Worm (Caenorhabditis elegans) whole organism, L4 larva: ENCODE data around the gene T16G12.4.

Source experiments
- F44E2.7 ChIP-seq: fragments of 200-800 bp; sonication (Bioruptor generic); IDR thresholded peaks from 2 replicates; pipeline ENCODE4 v2.1.2; 2022; ENCODE audit warnings: missing genetic modification characterization, missing compliant biosample characterization
- Y75B8A.6 ChIP-seq: fragments of 200-800 bp; sonication (Bioruptor generic); IDR thresholded peaks from 2 replicates; pipeline ENCODE4 v1.3.6; 2022; ENCODE audit warnings: missing genetic modification reagents, missing genetic modification characterization, missing compliant biosample characterization
- aha-1 ChIP-seq: fragments of 150-350 bp; peaks from one replicate; lab custom pipeline; 2014; ENCODE audit warnings: missing biosample characterization, missing genetic modification characterization
- attf-4 ChIP-seq: sonication (generic microtip); optimal IDR thresholded peaks from 3 replicates; lab custom pipeline; 2017; ENCODE audit warnings: missing biosample characterization, missing genetic modification characterization
- ceh-20 ChIP-seq: fragments of 200-800 bp; sonication (Bioruptor generic); IDR thresholded peaks from 2 replicates; pipeline ENCODE4 v1.3.6; 2022; ENCODE audit warnings: missing genetic modification reagents, missing genetic modification characterization, missing compliant biosample characterization
- ceh-44 ChIP-seq: fragments of 200-800 bp; sonication (Bioruptor generic); IDR thresholded peaks from 2 replicates; pipeline ENCODE4 v1.3.6; 2022; ENCODE audit warnings: missing genetic modification reagents, missing genetic modification characterization, missing compliant biosample characterization
- ctbp-1 ChIP-seq: fragments of 200-800 bp; sonication (Bioruptor generic); IDR thresholded peaks from 2 replicates; pipeline ENCODE4 v1.3.6; 2022; ENCODE audit warnings: missing genetic modification reagents, missing genetic modification characterization, missing compliant biosample characterization
- daf-8 ChIP-seq: fragments of 200-800 bp; sonication (Bioruptor generic); IDR thresholded peaks from 2 replicates; pipeline ENCODE4 v1.3.6; 2022; ENCODE audit warnings: missing genetic modification characterization, missing compliant biosample characterization
- dmd-6 ChIP-seq: fragments of 200-800 bp; sonication (Bioruptor generic); IDR thresholded peaks from 2 replicates; pipeline ENCODE4 v1.3.6; 2022; ENCODE audit warnings: missing genetic modification reagents, missing genetic modification characterization, missing compliant biosample characterization
- dmd-8 ChIP-seq: fragments of 200-800 bp; sonication (Bioruptor generic); IDR thresholded peaks from 2 replicates; pipeline ENCODE4 v1.3.6; 2022; ENCODE audit warnings: missing genetic modification characterization, missing compliant biosample characterization
- dpl-1 ChIP-seq: fragments of 150-350 bp; optimal IDR thresholded peaks from 2 replicates; lab custom pipeline; 2014; ENCODE audit warnings: missing biosample characterization, missing genetic modification reagents, missing genetic modification characterization
- dve-1 ChIP-seq: sonication (generic microtip); optimal IDR thresholded peaks from 2 replicates; lab custom pipeline; 2017; ENCODE audit warnings: antibody characterized with exemption, mild to moderate bottlenecking, missing genetic modification characterization, missing compliant biosample characterization; ENCODE audit not compliant: insufficient read depth
- egl-27 ChIP-seq: sonication (generic microtip); optimal IDR thresholded peaks from 3 replicates; lab custom pipeline; 2017; ENCODE audit warnings: missing biosample characterization, missing genetic modification reagents, missing genetic modification characterization
- fos-1 ChIP-seq: fragments of 150-350 bp; optimal IDR thresholded peaks from 2 replicates; lab custom pipeline; 2014; ENCODE audit warnings: missing biosample characterization, missing genetic modification characterization
- gei-8 ChIP-seq: fragments of 200-800 bp; sonication (Bioruptor generic); optimal IDR thresholded peaks from 2 replicates; lab custom pipeline; 2018; ENCODE audit warnings: mild to moderate bottlenecking, missing genetic modification characterization, missing compliant biosample characterization
- hif-1 ChIP-seq, 2 experiments: sonication (generic microtip); optimal IDR thresholded peaks; 2 replicates each; lab custom pipeline; 2016 to 2017; ENCODE audit warnings: missing compliant biosample characterization in 2 of 2, missing genetic modification characterization in 2 of 2, missing genetic modification reagents in 2 of 2, missing genotype in 2 of 2, mild to moderate bottlenecking in 1 of 2
- hlh-11 ChIP-seq: fragments of 200-800 bp; sonication (Bioruptor generic); optimal IDR thresholded peaks from 2 replicates; lab custom pipeline; 2018; ENCODE audit warnings: mild to moderate bottlenecking, missing genetic modification characterization, missing compliant biosample characterization
- hlh-30 ChIP-seq: sonication (generic microtip); optimal IDR thresholded peaks from 2 replicates; lab custom pipeline; 2017; ENCODE audit warnings: antibody characterized with exemption, mild to moderate bottlenecking, missing genetic modification characterization, missing compliant biosample characterization; ENCODE audit not compliant: insufficient read depth
- lim-7 ChIP-seq: fragments of 200-800 bp; sonication (Bioruptor generic); IDR thresholded peaks from 2 replicates; pipeline ENCODE4 v1.3.6; 2022; ENCODE audit warnings: missing genetic modification characterization, missing compliant biosample characterization
- lin-13 ChIP-seq: fragments of 150-350 bp; optimal IDR thresholded peaks from 2 replicates; lab custom pipeline; 2014; ENCODE audit warnings: missing biosample characterization, missing genetic modification reagents, missing genetic modification characterization
- madf-5 ChIP-seq, 2 experiments: fragments of 200-800 bp; sonication (Bioruptor generic); IDR thresholded peaks; 2 replicates each; pipeline ENCODE4 v1.3.6; 2022; ENCODE audit warnings: missing compliant biosample characterization in 2 of 2, missing genetic modification characterization in 2 of 2
- mdl-1 ChIP-seq, 2 experiments: fragments of 150-350 bp in 1 of 2; sonication (generic microtip) in 1 of 2; optimal IDR thresholded peaks; 2 replicates each; lab custom pipeline; 2014 to 2017; ENCODE audit warnings: missing biosample characterization in 2 of 2, missing genetic modification characterization in 2 of 2
- mdt-29 ChIP-seq: fragments of 200-800 bp; sonication (Bioruptor generic); IDR thresholded peaks from 2 replicates; pipeline ENCODE4 v1.3.6; 2022; ENCODE audit warnings: missing genetic modification reagents, missing genetic modification characterization, missing compliant biosample characterization
- mxl-2 ChIP-seq: fragments of 200-800 bp; sonication (Bioruptor generic); conservative IDR thresholded peaks from 2 replicates; pipeline ENCODE4 v1.3.6; 2022; ENCODE audit warnings: missing genetic modification reagents, missing genetic modification characterization, missing compliant biosample characterization
- nhr-11 ChIP-seq: fragments of 150-350 bp; optimal IDR thresholded peaks from 2 replicates; lab custom pipeline; 2014; ENCODE audit warnings: missing biosample characterization, missing genetic modification characterization
- nhr-111 ChIP-seq: fragments of 200-800 bp; sonication (Bioruptor generic); optimal IDR thresholded peaks from 2 replicates; lab custom pipeline; 2018; ENCODE audit warnings: mild to moderate bottlenecking, missing genetic modification characterization, missing compliant biosample characterization
- nhr-28 ChIP-seq: fragments of 150-350 bp; optimal IDR thresholded peaks from 2 replicates; lab custom pipeline; 2014; ENCODE audit warnings: missing biosample characterization, missing genetic modification characterization
- nhr-48 ChIP-seq: sonication (generic microtip); optimal IDR thresholded peaks from 2 replicates; lab custom pipeline; 2016; ENCODE audit warnings: mild to moderate bottlenecking, missing genetic modification characterization, missing compliant biosample characterization
- nhr-6 ChIP-seq: fragments of 150-350 bp; optimal IDR thresholded peaks from 2 replicates; lab custom pipeline; 2014; ENCODE audit warnings: missing biosample characterization, missing genetic modification characterization
- nhr-76 ChIP-seq: fragments of 150-350 bp; optimal IDR thresholded peaks from 2 replicates; lab custom pipeline; 2014; ENCODE audit warnings: missing biosample characterization, missing genetic modification characterization
- pha-4 ChIP-seq, 2 experiments: fragments of 150-350 bp in 1 of 2; fragments of 200-800 bp in 1 of 2; sonication (Bioruptor generic) in 1 of 2; IDR thresholded peaks in 1 of 2; optimal IDR thresholded peaks in 1 of 2; 2 replicates each; pipeline versions ENCODE4 v1.3.6 to Lab custom; 2014 to 2022; ENCODE audit warnings: missing genetic modification characterization in 2 of 2, missing genetic modification reagents in 2 of 2, missing biosample characterization in 1 of 2, missing compliant biosample characterization in 1 of 2
- rbr-2 ChIP-seq: sonication (generic microtip); optimal IDR thresholded peaks from 2 replicates; lab custom pipeline; 2016; ENCODE audit warnings: missing genotype, missing genetic modification characterization, missing compliant biosample characterization
- saeg-2 ChIP-seq: fragments of 200-800 bp; sonication (Bioruptor generic); IDR thresholded peaks from 2 replicates; pipeline ENCODE4 v1.3.6; 2022; ENCODE audit warnings: missing genetic modification reagents, missing genetic modification characterization, missing compliant biosample characterization
- set-16 ChIP-seq: fragments of 200-800 bp; sonication (Bioruptor generic); IDR thresholded peaks from 2 replicates; pipeline ENCODE4 v1.3.6; 2022; ENCODE audit warnings: missing genetic modification reagents, missing genetic modification characterization, missing compliant biosample characterization
- snpc-4 ChIP-seq: fragments of 150-350 bp; optimal IDR thresholded peaks from 2 replicates; lab custom pipeline; 2014; ENCODE audit warnings: missing biosample characterization, missing genetic modification characterization
- tra-1 ChIP-seq: fragments of 200-800 bp; sonication (Bioruptor generic); IDR thresholded peaks from 2 replicates; pipeline ENCODE4 v1.3.6; 2022; ENCODE audit warnings: missing genetic modification reagents, missing genetic modification characterization, missing compliant biosample characterization
- unc-62 ChIP-seq, 3 experiments: fragments of 150-350 bp in 1 of 3; sonication (generic microtip); optimal IDR thresholded peaks in 2 of 3; peaks in 1 of 3; 1 replicate in 1 of 3; 2 replicates in 2 of 3; lab custom pipeline; 2014 to 2017; ENCODE audit warnings: missing biosample characterization in 3 of 3, missing genetic modification characterization in 3 of 3, missing genetic modification reagents in 3 of 3, missing genotype in 1 of 3
- zag-1 ChIP-seq: fragments of 150-350 bp; optimal IDR thresholded peaks from 2 replicates; lab custom pipeline; 2014; ENCODE audit warnings: missing biosample characterization, missing genetic modification characterization
- zip-2 ChIP-seq: fragments of 150-350 bp; optimal IDR thresholded peaks from 2 replicates; lab custom pipeline; 2014; ENCODE audit warnings: missing biosample characterization, missing genetic modification characterization

T16G12.4 gene

DNA sequence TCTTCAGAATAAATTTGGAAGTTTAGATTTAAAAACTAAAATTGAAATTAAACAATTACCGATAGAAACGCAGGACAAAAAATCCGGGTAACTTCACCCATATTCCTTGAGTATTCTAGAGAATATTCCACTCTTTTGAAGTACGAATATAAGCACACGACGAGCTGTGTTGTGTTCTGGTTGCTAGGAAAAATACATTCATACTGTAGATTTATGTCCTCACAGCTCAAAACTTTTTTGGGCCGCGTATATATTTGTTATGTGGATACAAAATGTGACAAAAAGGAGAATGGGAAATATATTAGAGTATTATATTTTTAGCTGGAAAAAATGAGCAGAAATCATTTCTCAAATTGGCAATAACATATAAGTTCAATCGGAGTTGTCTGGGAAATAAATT lies 24.4 kb upstream of the T16G12.4 start, which contains the start of gene M04D8.5:
TSS of gene M04D8.5 (minus strand) at position 101 of the 400 bp plus-strand sequence.
- TF ChIP-seq dve-1 (tag; lab: Kevin White, UChicago) (no peak), fos-1 (tag; lab: Kevin White, UChicago) (no peak), lin-13 (GFP tag; lab: Kevin White, UChicago) (no peak), ceh-44 (GFP tag; lab: Robert Waterston, UW) (no peak), saeg-2 (no peak), daf-8 (no peak), dmd-6 (GFP tag; lab: Robert Waterston, UW) (no peak), zag-1 (tag; lab: Kevin White, UChicago) (no peak)

DNA sequence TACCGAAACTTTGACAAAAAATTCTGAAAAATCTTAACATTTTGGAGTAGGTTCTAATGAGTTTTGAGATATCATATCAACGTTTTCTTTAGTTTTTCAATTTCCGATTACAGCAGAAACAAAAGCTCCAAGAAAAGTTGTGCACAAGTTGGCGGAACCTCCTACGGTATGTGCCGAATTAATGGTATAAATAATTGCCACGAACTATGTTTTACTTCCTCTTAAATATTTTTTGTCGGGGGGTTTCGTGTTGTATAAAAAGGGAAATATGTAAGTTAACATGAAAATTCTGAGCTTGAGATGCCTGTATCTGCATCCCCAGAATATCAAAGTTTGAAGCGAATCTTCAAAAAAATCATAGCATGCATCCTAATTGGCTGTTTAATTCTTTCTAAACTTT lies 23.7 kb upstream of the T16G12.4 start, which contains the start of gene M04D8.8:
TSS of gene M04D8.8 (plus strand) at position 301 of the 400 bp plus-strand sequence.
- TF ChIP-seq nhr-6 (tag; lab: Kevin White, UChicago) (no peak), gei-8 (GFP tag; lab: Kevin White, UChicago) (no peak), unc-62 (GFP tag; optimal IDR thresholded peaks at IDR 0.05 in 1 of 2; lab: Kevin White, UChicago) (peak in 1 of 2 experiments; percentile 7), unc-62 (tag; optimal IDR thresholded peaks at IDR 0.05; lab: Kevin White, UChicago) (no peak), dmd-6 (GFP tag; lab: Robert Waterston, UW) (no peak)

DNA sequence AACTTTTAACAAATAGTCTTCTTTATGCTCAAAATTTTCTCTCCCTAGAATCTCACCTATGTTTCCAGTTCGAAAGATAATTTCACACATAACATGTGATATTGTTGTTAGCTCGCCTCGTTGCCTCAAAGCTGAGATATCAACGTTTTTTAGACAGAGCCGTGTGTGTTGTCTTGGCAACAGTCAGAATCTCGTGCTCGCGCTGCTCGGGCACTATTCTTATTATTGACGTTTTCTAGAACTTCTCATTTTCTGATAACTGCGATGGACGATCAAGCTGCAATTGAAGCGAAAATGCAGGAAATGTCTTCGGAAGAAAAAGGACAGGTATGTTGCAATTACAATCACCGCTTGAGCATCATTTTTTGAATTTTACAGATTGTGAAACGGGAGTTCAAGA lies 21.8 kb upstream of the T16G12.4 start, which contains the start of gene xbx-3:
TSS of gene xbx-3 (plus strand) at position 163 of the 400 bp plus-strand sequence.
- TF ChIP-seq nhr-11 (tag; lab: Kevin White, UChicago) = peak; percentile 63
- no peak for TF ChIP-seq dmd-8 (GFP tag; lab: Robert Waterston, UW)

- TF ChIP-seq aha-1 (tag; lab: Kevin White, UChicago) (no peak), unc-62 (GFP tag; optimal IDR thresholded peaks at IDR 0.05 in 1 of 2; lab: Kevin White, UChicago) (peak in 1 of 2 experiments; percentile 41), unc-62 (tag; optimal IDR thresholded peaks at IDR 0.05; lab: Kevin White, UChicago) (no peak), Y75B8A.6 (no peak), mdt-29 (GFP tag; lab: Robert Waterston, UW) (no peak)
Observed at ce11 chrIII:10037150-10037549, 20.5 kb upstream of the T16G12.4 start, which contains the start of gene M04D8.7. M04D8.7 (plus strand) TSS chrIII:10037450.

ce11 chrIII:10040013-10040412 lies 17.6 kb upstream of the T16G12.4 start, which contains the start of gene T16G12.7:
T16G12.7 (minus strand) TSS chrIII:10040113.
- no peak for TF ChIP-seq zip-2 (tag; lab: Kevin White, UChicago)
- TF ChIP-seq ceh-44 (GFP tag; lab: Robert Waterston, UW) = no peak
- no peak for TF ChIP-seq mxl-2 (GFP tag; lab: Robert Waterston, UW)
- no peak for TF ChIP-seq rbr-2 (tag; lab: Kevin White, UChicago)
- no peak for TF ChIP-seq F44E2.7 (GFP tag; lab: Robert Waterston, UW)
- TF ChIP-seq hlh-30 (tag; lab: Kevin White, UChicago) = no peak
- TF ChIP-seq mdl-1 (tag; optimal IDR thresholded peaks at IDR 0.05; lab: Kevin White, UChicago) = no peak
- TF ChIP-seq hif-1 (tag; optimal IDR thresholded peaks at IDR 0.05; lab: Kevin White, UChicago) = no peak
- no peak for TF ChIP-seq ceh-20
- TF ChIP-seq madf-5 (GFP tag; IDR thresholded peaks at IDR 0.05; lab: Robert Waterston, UW) = no peak
- no peak for TF ChIP-seq egl-27 (tag; lab: Kevin White, UChicago)
- no peak for TF ChIP-seq tra-1 (GFP tag; lab: Robert Waterston, UW)
- TF ChIP-seq fos-1 (tag; lab: Kevin White, UChicago) = no peak
- no peak for TF ChIP-seq snpc-4 (tag; lab: Kevin White, UChicago)

ce11 chrIII:10049682-10050081 lies 7.9 kb upstream of the T16G12.4 start, which contains the start of gene T16G12.1:
T16G12.1 (minus strand) TSS chrIII:10049857.
- TF ChIP-seq nhr-48 (tag; lab: Kevin White, UChicago) (no peak), pha-4 (GFP tag; IDR thresholded peaks at IDR 0.05; lab: Robert Waterston, UW) (no peak), pha-4 (tag; optimal IDR thresholded peaks at IDR 0.05; lab: Kevin White, UChicago) (no peak), ctbp-1 (no peak), set-16 (GFP tag; lab: Robert Waterston, UW) (no peak), daf-8 (no peak), mdl-1 (tag; optimal IDR thresholded peaks at IDR 0.05; lab: Kevin White, UChicago) (no peak), aha-1 (tag; lab: Kevin White, UChicago) (no peak), hlh-11 (tag; lab: Kevin White, UChicago) (peak; percentile 42), nhr-76 (tag; lab: Kevin White, UChicago) (no peak), dpl-1 (GFP tag; lab: Kevin White, UChicago) (no peak), Y75B8A.6 (no peak), madf-5 (GFP tag; IDR thresholded peaks at IDR 0.05; lab: Robert Waterston, UW) (no peak), lim-7 (GFP tag; lab: Robert Waterston, UW) (no peak), attf-4 (tag; lab: Kevin White, UChicago) (no peak), dmd-6 (GFP tag; lab: Robert Waterston, UW) (peak; percentile 70), nhr-111 (no peak), nhr-28 (peak; percentile 64)
